Worm (Caenorhabditis elegans) whole organism, L1 larva: ENCODE results near the gene H34I24.1.

Source experiments
- C16A3.4 ChIP-seq: fragments of 150-350 bp; optimal IDR thresholded peaks from 2 replicates; lab custom pipeline; 2014; ENCODE audit warnings: missing biosample characterization, missing genetic modification characterization
- C34B4.2 ChIP-seq: sonication (generic microtip); optimal IDR thresholded peaks from 2 replicates; lab custom pipeline; 2017; ENCODE audit warnings: mild to moderate bottlenecking, missing genetic modification characterization, missing compliant biosample characterization
- aha-1 ChIP-seq: fragments of 150-350 bp; optimal IDR thresholded peaks from 2 replicates; lab custom pipeline; 2014; ENCODE audit warnings: missing biosample characterization, missing genetic modification characterization
- alr-1 ChIP-seq: fragments of 200-800 bp; sonication (Bioruptor generic); optimal IDR thresholded peaks from 2 replicates; lab custom pipeline; 2018; ENCODE audit warnings: borderline replicate concordance, mild to moderate bottlenecking, missing genetic modification characterization, missing compliant biosample characterization
- ama-1 ChIP-seq: fragments of 150-350 bp; optimal IDR thresholded peaks from 2 replicates; lab custom pipeline; 2014
- blmp-1 ChIP-seq: fragments of 150-350 bp; optimal IDR thresholded peaks from 2 replicates; lab custom pipeline; 2014; ENCODE audit warnings: missing biosample characterization, missing genetic modification characterization
- ceh-63 ChIP-seq: fragments of 200-800 bp; sonication (Bioruptor generic); optimal IDR thresholded peaks from 2 replicates; lab custom pipeline; 2018; ENCODE audit warnings: mild to moderate bottlenecking, missing genetic modification characterization, missing compliant biosample characterization
- ceh-88 ChIP-seq: fragments of 200-800 bp; sonication (Bioruptor generic); IDR thresholded peaks from 2 replicates; pipeline ENCODE4 v1.3.6; 2022; ENCODE audit warnings: missing genetic modification characterization, missing compliant biosample characterization
- ces-1 ChIP-seq: fragments of 150-350 bp; optimal IDR thresholded peaks from 2 replicates; lab custom pipeline; 2014; ENCODE audit warnings: missing biosample characterization, missing genetic modification reagents, missing genetic modification characterization
- efl-1 ChIP-seq, 4 experiments: fragments of 150-350 bp; optimal IDR thresholded peaks in 3 of 4; peaks in 1 of 4; 1 replicate in 1 of 4; 2 replicates in 3 of 4; lab custom pipeline; 2014; ENCODE audit warnings: missing biosample characterization in 2 of 4, missing genetic modification characterization in 2 of 4, missing genetic modification reagents in 2 of 4
- efl-3 ChIP-seq: fragments of 200-800 bp; sonication (Bioruptor generic); optimal IDR thresholded peaks from 2 replicates; lab custom pipeline; 2018; ENCODE audit warnings: mild to moderate bottlenecking, missing genetic modification characterization, missing compliant biosample characterization
- egl-13 ChIP-seq: sonication (generic microtip); optimal IDR thresholded peaks from 2 replicates; lab custom pipeline; 2016; ENCODE audit warnings: missing genotype, missing genetic modification reagents, missing genetic modification characterization, missing compliant biosample characterization
- elt-2 ChIP-seq: sonication (generic microtip); optimal IDR thresholded peaks from 2 replicates; lab custom pipeline; 2016; ENCODE audit warnings: missing genetic modification characterization, mild to moderate bottlenecking, inconsistent platforms, missing compliant biosample characterization, missing genetic modification reagents
- elt-3 ChIP-seq, 6 experiments: fragments of 150-350 bp in 1 of 6; sonication (generic microtip); optimal IDR thresholded peaks; 2 replicates each; lab custom pipeline; 2017 to 2018; ENCODE audit warnings: missing biosample characterization in 6 of 6, missing genetic modification characterization in 6 of 6, inconsistent platforms in 1 of 6
- ets-5 ChIP-seq: fragments of 200-800 bp; sonication (Bioruptor generic); IDR thresholded peaks from 2 replicates; pipeline ENCODE4 v1.3.6; 2022; ENCODE audit warnings: missing genetic modification characterization, missing compliant biosample characterization
- fos-1 ChIP-seq: fragments of 150-350 bp; optimal IDR thresholded peaks from 2 replicates; lab custom pipeline; 2014; ENCODE audit warnings: missing biosample characterization, missing genetic modification characterization
- hlh-4 ChIP-seq: sonication (generic microtip); optimal IDR thresholded peaks from 2 replicates; lab custom pipeline; 2016; ENCODE audit warnings: mild to moderate bottlenecking, missing genetic modification characterization, missing compliant biosample characterization
- hpl-2 ChIP-seq: fragments of 150-350 bp; optimal IDR thresholded peaks from 2 replicates; lab custom pipeline; 2014; ENCODE audit warnings: missing biosample characterization, missing genetic modification reagents, missing genetic modification characterization
- isw-1 ChIP-seq: fragments of 200-800 bp; sonication (Bioruptor generic); IDR thresholded peaks from 2 replicates; pipeline ENCODE4 v1.3.6; 2022; ENCODE audit warnings: missing genetic modification characterization, missing compliant biosample characterization
- jun-1 ChIP-seq: fragments of 150-350 bp; optimal IDR thresholded peaks from 2 replicates; lab custom pipeline; 2014; ENCODE audit warnings: missing biosample characterization, missing genetic modification reagents, missing genetic modification characterization
- lin-15B ChIP-seq: fragments of 150-350 bp; sonication (generic microtip); optimal IDR thresholded peaks from 3 replicates; lab custom pipeline; 2014; ENCODE audit warnings: missing biosample characterization, missing genetic modification characterization
- lin-39 ChIP-seq: fragments of 150-350 bp; optimal IDR thresholded peaks from 2 replicates; lab custom pipeline; 2014; ENCODE audit warnings: missing biosample characterization, missing genetic modification reagents, missing genetic modification characterization
- lir-3 ChIP-seq: sonication (generic microtip); optimal IDR thresholded peaks from 2 replicates; lab custom pipeline; 2016; ENCODE audit warnings: mild to moderate bottlenecking, missing genetic modification characterization, moderate library complexity, missing compliant biosample characterization; ENCODE audit not compliant: poor library complexity
- nhr-19 ChIP-seq: fragments of 200-800 bp; sonication (Bioruptor generic); conservative IDR thresholded peaks from 2 replicates; pipeline ENCODE4 v1.3.6; 2022; ENCODE audit warnings: missing genetic modification characterization, missing compliant biosample characterization
- nhr-47 ChIP-seq: sonication (generic microtip); optimal IDR thresholded peaks from 2 replicates; lab custom pipeline; 2016; ENCODE audit warnings: mild to moderate bottlenecking, missing genetic modification characterization, moderate library complexity, missing compliant biosample characterization
- nhr-77 ChIP-seq: fragments of 150-350 bp; optimal IDR thresholded peaks from 2 replicates; lab custom pipeline; 2014; ENCODE audit warnings: missing biosample characterization, missing genetic modification characterization
- nhr-90 ChIP-seq: sonication (generic microtip); optimal IDR thresholded peaks from 2 replicates; lab custom pipeline; 2016; ENCODE audit warnings: mild to moderate bottlenecking, missing genetic modification characterization, missing compliant biosample characterization; ENCODE audit not compliant: poor library complexity
- pax-3 ChIP-seq: fragments of 200-800 bp; sonication (Bioruptor generic); optimal IDR thresholded peaks from 2 replicates; lab custom pipeline; 2018; ENCODE audit warnings: mild to moderate bottlenecking, missing genetic modification characterization, moderate library complexity, missing compliant biosample characterization
- pqm-1 ChIP-seq: sonication (generic microtip); optimal IDR thresholded peaks from 3 replicates; lab custom pipeline; 2017; ENCODE audit warnings: missing biosample characterization, missing genetic modification characterization
- rnt-1 ChIP-seq: sonication (generic microtip); optimal IDR thresholded peaks from 2 replicates; lab custom pipeline; 2016; ENCODE audit warnings: mild to moderate bottlenecking, missing genetic modification characterization, moderate library complexity, missing compliant biosample characterization
- snpc-4 ChIP-seq: fragments of 150-350 bp; optimal IDR thresholded peaks from 2 replicates; lab custom pipeline; 2014; ENCODE audit warnings: missing biosample characterization, missing genetic modification characterization
- sptf-1 ChIP-seq: fragments of 150-350 bp; optimal IDR thresholded peaks from 2 replicates; lab custom pipeline; 2014; ENCODE audit warnings: missing biosample characterization, missing genetic modification characterization
- tlp-1 ChIP-seq: fragments of 150-350 bp; optimal IDR thresholded peaks from 2 replicates; lab custom pipeline; 2014; ENCODE audit warnings: missing biosample characterization, missing genetic modification characterization
- unc-130 ChIP-seq: fragments of 150-350 bp; optimal IDR thresholded peaks from 2 replicates; lab custom pipeline; 2017; ENCODE audit warnings: missing biosample characterization, missing genetic modification characterization, inconsistent platforms
- unc-86 ChIP-seq: sonication (generic microtip); optimal IDR thresholded peaks from 2 replicates; lab custom pipeline; 2016; ENCODE audit warnings: missing genetic modification characterization, missing compliant biosample characterization
- vab-15 ChIP-seq: sonication (generic microtip); optimal IDR thresholded peaks from 2 replicates; lab custom pipeline; 2017; ENCODE audit warnings: missing genotype, mild to moderate bottlenecking, missing genetic modification characterization, missing compliant biosample characterization
- zip-4 ChIP-seq: fragments of 200-800 bp; sonication (Bioruptor generic); optimal IDR thresholded peaks from 2 replicates; lab custom pipeline; 2018; ENCODE audit warnings: mild to moderate bottlenecking, missing genetic modification characterization, moderate library complexity, missing compliant biosample characterization

H34I24.1 gene

ce11 chrIII:2817847-2818246, 29.0 kb upstream of the H34I24.1 start:
- TF ChIP-seq ceh-63 (GFP tag; lab: Kevin White, UChicago) = no peak
- no peak for TF ChIP-seq ama-1 (lab: Kevin White, UChicago)
- TF ChIP-seq C16A3.4 (tag; lab: Kevin White, UChicago) = no peak
- no peak for TF ChIP-seq hpl-2 (GFP tag; lab: Kevin White, UChicago)
- TF ChIP-seq vab-15 (tag; lab: Kevin White, UChicago) = no peak
- TF ChIP-seq lin-39 (tag; lab: Kevin White, UChicago) = no peak
- TF ChIP-seq elt-2 (tag; lab: Kevin White, UChicago) = no peak
- no peak for TF ChIP-seq ets-5 (GFP tag; lab: Robert Waterston, UW)
- no peak for TF ChIP-seq nhr-19 (GFP tag; lab: Robert Waterston, UW)
- TF ChIP-seq lir-3 (tag; lab: Kevin White, UChicago) = no peak
- no peak for TF ChIP-seq pax-3
- TF ChIP-seq sptf-1 (tag; lab: Kevin White, UChicago) = no peak
- TF ChIP-seq jun-1 (tag; lab: Kevin White, UChicago) = no peak
- TF ChIP-seq ceh-88 (GFP tag; lab: Robert Waterston, UW) = no peak
- no peak for TF ChIP-seq blmp-1 (tag; lab: Kevin White, UChicago)
- no peak for TF ChIP-seq ces-1
- TF ChIP-seq alr-1 (tag; lab: Kevin White, UChicago) = no peak

DNA sequence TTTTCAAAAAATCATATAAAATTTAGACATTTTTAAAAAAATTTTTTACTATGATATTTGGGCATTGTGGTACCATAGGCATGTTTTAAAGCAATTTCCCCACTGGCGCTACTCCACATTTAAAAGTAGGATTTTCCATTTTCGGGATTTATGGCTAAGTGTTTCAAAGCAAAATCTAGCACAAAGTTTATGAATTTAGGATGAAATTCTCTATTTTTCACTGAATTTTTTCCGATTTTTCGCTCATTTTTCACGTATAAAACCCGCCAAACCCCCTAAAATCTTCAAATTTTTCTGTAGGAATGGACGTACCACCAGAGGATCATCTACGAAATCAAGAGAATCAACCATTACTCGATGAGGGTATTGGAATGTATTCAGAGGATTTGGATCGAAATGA, 27.9 kb upstream of the H34I24.1 start, which contains the start of gene pipp-4P:
Gene pipp-4P, plus strand, starts transcription at position 301 of the 400 bp plus-strand sequence.
- no peak for TF ChIP-seq efl-1 (optimal IDR thresholded peaks at IDR 0.05; lab: Kevin White, UChicago)
- TF ChIP-seq efl-1 (GFP tag; optimal IDR thresholded peaks at IDR 0.05 in 1 of 2; lab: Kevin White, UChicago) = no peak
- TF ChIP-seq tlp-1 (tag; lab: Kevin White, UChicago) = no peak
- no peak for TF ChIP-seq hpl-2 (GFP tag; lab: Kevin White, UChicago)
- no peak for TF ChIP-seq unc-130 (tag; lab: Kevin White, UChicago)
- no peak for TF ChIP-seq aha-1
- TF ChIP-seq elt-3 (tag; optimal IDR thresholded peaks at IDR 0.05; lab: Kevin White, UChicago) = no peak
- no peak for TF ChIP-seq nhr-47
- TF ChIP-seq zip-4 = no peak

DNA sequence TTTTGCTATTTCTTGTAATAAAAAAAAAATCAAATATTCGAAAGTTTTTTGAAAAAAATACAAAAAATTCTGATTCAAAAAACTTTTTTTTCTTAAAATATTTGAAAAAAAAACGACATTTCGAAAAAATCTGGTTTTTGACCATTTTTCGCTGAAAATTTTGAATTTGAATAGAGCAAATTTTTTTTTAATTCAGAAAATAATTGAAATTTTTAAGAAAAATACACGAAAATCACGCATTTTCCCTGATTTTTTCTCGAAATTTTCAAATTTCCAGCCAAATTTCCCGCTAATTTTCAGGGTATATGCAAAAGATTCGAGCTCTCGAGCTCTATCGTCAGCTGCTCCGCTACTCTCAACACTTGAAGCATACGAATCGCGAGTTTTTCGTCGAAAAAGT, 20.1 kb upstream of the H34I24.1 start, which contains the start of gene Y71H2AM.1:
Gene Y71H2AM.1, plus strand, starts transcription at position 301 of the 400 bp plus-strand sequence.
- TF ChIP-seq isw-1 (GFP tag; lab: Robert Waterston, UW) (no peak), fos-1 (no peak)

- no peak for TF ChIP-seq fos-1
- TF ChIP-seq tlp-1 (tag; lab: Kevin White, UChicago) = no peak
- TF ChIP-seq egl-13 (tag; lab: Kevin White, UChicago) = no peak
- no peak for TF ChIP-seq efl-3 (GFP tag; lab: Kevin White, UChicago)
- TF ChIP-seq snpc-4 = no peak
- no peak for TF ChIP-seq pqm-1
- TF ChIP-seq nhr-77 = no peak
- no peak for TF ChIP-seq ceh-63 (GFP tag; lab: Kevin White, UChicago)
- no peak for TF ChIP-seq nhr-90
- TF ChIP-seq unc-86 (tag; lab: Kevin White, UChicago) = no peak
- no peak for TF ChIP-seq rnt-1 (tag; lab: Kevin White, UChicago)
- TF ChIP-seq alr-1 (tag; lab: Kevin White, UChicago) = no peak
- TF ChIP-seq hlh-4 (tag; lab: Kevin White, UChicago) = no peak
- no peak for TF ChIP-seq elt-2 (tag; lab: Kevin White, UChicago)
- no peak for TF ChIP-seq C34B4.2
- TF ChIP-seq lin-15B (tag; lab: Kevin White, UChicago) = no peak
Observed at ce11 chrIII:2832483-2832882, 14.4 kb upstream of the H34I24.1 start, which contains the start of gene Y71H2AM.29. Gene Y71H2AM.29 (plus strand): TSS chrIII:2832783.
